Worm (Caenorhabditis elegans) whole organism, L4/young adult: ENCODE results near the gene K03B4.9.

Experiments used
- W03F9.2 ChIP-seq: fragments of 150-350 bp; optimal IDR thresholded peaks from 2 replicates; lab custom pipeline; 2014; ENCODE audit warnings: missing biosample characterization, missing genetic modification characterization
- dao-5 ChIP-seq: sonication (generic microtip); optimal IDR thresholded peaks from 2 replicates; lab custom pipeline; 2016; ENCODE audit warnings: missing genotype, missing genetic modification characterization, moderate library complexity, missing compliant biosample characterization
- him-1 ChIP-seq: sonication (generic microtip); optimal IDR thresholded peaks from 2 replicates; lab custom pipeline; 2016; ENCODE audit warnings: missing genotype, missing genetic modification reagents, missing genetic modification characterization, missing compliant biosample characterization

Gene K03B4.9

ce11 chrV:4686680-4687470, 14.5 kb upstream of the K03B4.9 start, which contains the start of gene taf-10:
Gene taf-10, plus strand, starts transcription at chrV:4687103.
- peak; percentile 54 for TF ChIP-seq W03F9.2 (tag; lab: Kevin White, UChicago)
- TF ChIP-seq him-1 (tag; lab: Kevin White, UChicago) = no peak
- no peak for TF ChIP-seq dao-5

- no peak for TF ChIP-seq W03F9.2 (tag; lab: Kevin White, UChicago)
- TF ChIP-seq dao-5 = no peak
- no peak for TF ChIP-seq him-1 (tag; lab: Kevin White, UChicago)
Measured at ce11 chrV:4684137-4684536, 11.8 kb upstream of the K03B4.9 start.

ce11 chrV:4681670-4682069, 9.3 kb upstream of the K03B4.9 start, which contains the start of gene K03B4.4:
Gene K03B4.4, plus strand, starts transcription at chrV:4681970.
- TF ChIP-seq W03F9.2 (tag; lab: Kevin White, UChicago) (no peak), dao-5 (no peak), him-1 (tag; lab: Kevin White, UChicago) (no peak)

ce11 chrV:4676812-4677211, 4.4 kb upstream of the K03B4.9 start:
- TF ChIP-seq W03F9.2 (tag; lab: Kevin White, UChicago) = no peak
- TF ChIP-seq him-1 (tag; lab: Kevin White, UChicago) = no peak
- TF ChIP-seq dao-5 = no peak

- no peak for TF ChIP-seq dao-5
- TF ChIP-seq him-1 (tag; lab: Kevin White, UChicago) = no peak
- no peak for TF ChIP-seq W03F9.2 (tag; lab: Kevin White, UChicago)
Measured at ce11 chrV:4676092-4676491, 3.7 kb upstream of the K03B4.9 start, which contains the start of gene K03B4.6. Gene K03B4.6, minus strand, starts transcription at chrV:4676192.

ce11 chrV:4674506-4674905, 2.1 kb upstream of the K03B4.9 start, which contains the start of gene K03B4.8:
Gene K03B4.8, minus strand, starts transcription at chrV:4674606.
- no peak for TF ChIP-seq him-1 (tag; lab: Kevin White, UChicago)
- no peak for TF ChIP-seq W03F9.2 (tag; lab: Kevin White, UChicago)
- TF ChIP-seq dao-5 = no peak

ce11 chrV:4668636-4669035, 3.8 kb downstream of the K03B4.9 start, which contains the start of gene srx-77:
Gene srx-77, minus strand, starts transcription at chrV:4668736.
- TF ChIP-seq him-1 (tag; lab: Kevin White, UChicago) = no peak

- TF ChIP-seq dao-5 (no peak), him-1 (tag; lab: Kevin White, UChicago) (no peak), W03F9.2 (tag; lab: Kevin White, UChicago) (no peak)
Measured at ce11 chrV:4667062-4667461, 5.3 kb downstream of the K03B4.9 start.

ce11 chrV:4665651-4666050, 6.7 kb downstream of the K03B4.9 start, which contains the start of gene srx-73:
Gene srx-73, minus strand, starts transcription at chrV:4665751.
- TF ChIP-seq him-1 (tag; lab: Kevin White, UChicago) = no peak
- no peak for TF ChIP-seq W03F9.2 (tag; lab: Kevin White, UChicago)
- TF ChIP-seq dao-5 = no peak

ce11 chrV:4662400-4662799, 10.0 kb downstream of the K03B4.9 start, which contains the start of gene srx-74:
Gene srx-74, minus strand, starts transcription at chrV:4662500.
- TF ChIP-seq him-1 (tag; lab: Kevin White, UChicago) = no peak
- no peak for TF ChIP-seq dao-5
- TF ChIP-seq W03F9.2 (tag; lab: Kevin White, UChicago) = no peak

- no peak for TF ChIP-seq W03F9.2 (tag; lab: Kevin White, UChicago)
- TF ChIP-seq him-1 (tag; lab: Kevin White, UChicago) = no peak
- no peak for TF ChIP-seq dao-5
Measured at ce11 chrV:4655175-4655574, 17.2 kb downstream of the K03B4.9 start, which contains the start of gene F41F3.9. Gene F41F3.9, plus strand, starts transcription at chrV:4655475.

ce11 chrV:4653871-4654605, 18.3 kb downstream of the K03B4.9 start, which contains the start of the genes col-139 and F41F3.1:
Gene col-139, minus strand, starts transcription at chrV:4653971.
Gene F41F3.1, plus strand, starts transcription at chrV:4654555.
- TF ChIP-seq him-1 (tag; lab: Kevin White, UChicago) = no peak
- TF ChIP-seq dao-5 = no peak
- TF ChIP-seq W03F9.2 (tag; lab: Kevin White, UChicago) = no peak

- TF ChIP-seq him-1 (tag; lab: Kevin White, UChicago) (no peak), W03F9.2 (tag; lab: Kevin White, UChicago) (no peak), dao-5 (no peak)
Measured at ce11 chrV:4653093-4653492, 19.3 kb downstream of the K03B4.9 start.

ce11 chrV:4651480-4651879, 20.9 kb downstream of the K03B4.9 start:
- no peak for TF ChIP-seq W03F9.2 (tag; lab: Kevin White, UChicago)
- TF ChIP-seq him-1 (tag; lab: Kevin White, UChicago) = no peak
